Fruit fly (Drosophila melanogaster) whole organism, embryonic: ENCODE measurements around the gene dysf.

ENCODE experiments used
- CG10321 ChIP-seq: fragments of 200-800 bp; sonication (Bioruptor generic); IDR thresholded peaks from 2 replicates; pipeline ENCODE4 v1.3.6; 2022; ENCODE audit warnings: missing biosample characterization, missing genetic modification characterization
- CG11560 ChIP-seq: fragments of 200-800 bp; sonication (Bioruptor generic); IDR thresholded peaks from 3 replicates; pipeline ENCODE4 v1.3.6; 2022; ENCODE audit warnings: missing biosample characterization, missing genetic modification characterization
- CG11723 ChIP-seq: fragments of 200-800 bp; sonication (Bioruptor generic); optimal IDR thresholded peaks from 2 replicates; lab custom pipeline; 2017; ENCODE audit warnings: missing biosample characterization, mild to moderate bottlenecking, missing genetic modification characterization
- CG12299 ChIP-seq: fragments of 200-800 bp; sonication (Bioruptor generic); optimal IDR thresholded peaks from 2 replicates; lab custom pipeline; 2018; ENCODE audit warnings: missing biosample characterization, mild to moderate bottlenecking, missing genetic modification characterization
- CG13424 ChIP-seq: fragments of 200-800 bp; sonication (Bioruptor generic); optimal IDR thresholded peaks from 2 replicates; lab custom pipeline; 2019; ENCODE audit warnings: missing biosample characterization, mild to moderate bottlenecking, missing genetic modification characterization, moderate library complexity
- CG14860 ChIP-seq: fragments of 200-800 bp; sonication (Bioruptor generic); IDR thresholded peaks from 3 replicates; pipeline ENCODE4 v1.3.6; 2022; ENCODE audit warnings: missing biosample characterization, missing genetic modification characterization; ENCODE audit not compliant: partially characterized antibody
- CG14965 ChIP-seq: fragments of 200-800 bp; sonication (Bioruptor generic); optimal IDR thresholded peaks from 2 replicates; lab custom pipeline; 2016; ENCODE audit warnings: missing biosample characterization, missing genetic modification characterization, borderline replicate concordance
- CG1602 ChIP-seq: fragments of 200-800 bp; sonication (Bioruptor generic); optimal IDR thresholded peaks from 3 replicates; lab custom pipeline; 2016; ENCODE audit warnings: missing biosample characterization, missing genetic modification characterization
- CG1647 ChIP-seq: fragments of 200-800 bp; sonication (Bioruptor generic); optimal IDR thresholded peaks from 3 replicates; lab custom pipeline; 2016; ENCODE audit warnings: missing biosample characterization, missing genetic modification characterization
- CG17361 ChIP-seq: fragments of 200-800 bp; sonication (Bioruptor generic); IDR thresholded peaks from 3 replicates; pipeline ENCODE4 v1.3.6; 2022; ENCODE audit warnings: missing biosample characterization, missing genetic modification characterization
- CG18764 ChIP-seq: fragments of 200-800 bp; sonication (Bioruptor generic); optimal IDR thresholded peaks from 3 replicates; lab custom pipeline; 2016; ENCODE audit warnings: missing biosample characterization, missing genetic modification characterization
- CG2202 ChIP-seq: fragments of 200-800 bp; sonication (Bioruptor generic); optimal IDR thresholded peaks from 2 replicates; lab custom pipeline; 2018; ENCODE audit warnings: missing biosample characterization, mild to moderate bottlenecking, missing genetic modification characterization
- CG32767 ChIP-seq: fragments of 200-800 bp; sonication (Bioruptor generic); IDR thresholded peaks from 2 replicates; pipeline ENCODE4 v1.3.6; 2022; ENCODE audit warnings: missing biosample characterization, missing genetic modification characterization
- CG3726 ChIP-seq: fragments of 200-800 bp; sonication (Bioruptor generic); IDR thresholded peaks from 3 replicates; pipeline ENCODE4, ENCODE4 v1.3.6; 2022; ENCODE audit warnings: missing biosample characterization, missing genetic modification characterization
- CG4424 ChIP-seq: fragments of 200-800 bp; sonication (Bioruptor generic); optimal IDR thresholded peaks from 3 replicates; lab custom pipeline; 2016; ENCODE audit warnings: missing biosample characterization, missing genetic modification characterization
- CG4820 ChIP-seq: fragments of 200-800 bp; sonication (Bioruptor generic); optimal IDR thresholded peaks from 3 replicates; lab custom pipeline; 2016; ENCODE audit warnings: missing biosample characterization, missing genetic modification characterization
- CG6175 ChIP-seq: fragments of 200-800 bp; sonication (Bioruptor generic); IDR thresholded peaks from 3 replicates; pipeline ENCODE4 v1.3.6; 2022; ENCODE audit warnings: missing biosample characterization, missing genetic modification characterization
- Camta ChIP-seq: fragments of 200-800 bp; sonication (Bioruptor generic); optimal IDR thresholded peaks from 2 replicates; lab custom pipeline; 2016; ENCODE audit warnings: missing biosample characterization, missing genetic modification characterization
- Dip3 ChIP-seq: fragments of 200-800 bp; sonication (Bioruptor generic); optimal IDR thresholded peaks from 3 replicates; lab custom pipeline; 2016; ENCODE audit warnings: missing biosample characterization, missing genetic modification characterization
- Dp ChIP-seq: fragments of 200-800 bp; sonication (Bioruptor generic); optimal IDR thresholded peaks from 2 replicates; lab custom pipeline; 2018; ENCODE audit warnings: missing biosample characterization, mild to moderate bottlenecking, missing genetic modification characterization, moderate library complexity
- Eip74EF ChIP-seq, 2 experiments: fragments of 200-800 bp in 1 of 2; fragments of >200 bp in 1 of 2; sonication (Bioruptor generic) in 1 of 2; optimal IDR thresholded peaks; 2 replicates each; lab custom pipeline; 2017 to 2019; ENCODE audit warnings: missing biosample characterization in 2 of 2, missing genetic modification characterization in 2 of 2, mild to moderate bottlenecking in 1 of 2, moderate library complexity in 1 of 2
- Elba2 ChIP-seq: fragments of 200-800 bp; sonication (Bioruptor generic); optimal IDR thresholded peaks from 3 replicates; lab custom pipeline; 2016; ENCODE audit warnings: missing biosample characterization, missing genetic modification characterization
- Hey ChIP-seq: fragments of 200-800 bp; sonication (Bioruptor generic); optimal IDR thresholded peaks from 3 replicates; lab custom pipeline; 2018; ENCODE audit warnings: missing biosample characterization, mild to moderate bottlenecking, missing genetic modification characterization
- Kr ChIP-seq: fragments of 200-800 bp; sonication (Bioruptor generic); optimal IDR thresholded peaks from 2 replicates; lab custom pipeline; 2017; ENCODE audit warnings: missing biosample characterization, mild to moderate bottlenecking, missing genetic modification characterization
- Med ChIP-seq: fragments of 200-800 bp; sonication (Bioruptor generic); peaks from one replicate; lab custom pipeline; 2016; ENCODE audit warnings: missing biosample characterization, missing genetic modification characterization, mild to moderate bottlenecking, inconsistent platforms, moderate library complexity
- Meics ChIP-seq: fragments of 200-800 bp; sonication (Bioruptor generic); optimal IDR thresholded peaks from 2 replicates; lab custom pipeline; 2017; ENCODE audit warnings: missing biosample characterization, mild to moderate bottlenecking, missing genetic modification characterization
- Neu2 ChIP-seq: fragments of 200-800 bp; sonication (Bioruptor generic); optimal IDR thresholded peaks from 3 replicates; lab custom pipeline; 2016; ENCODE audit warnings: missing biosample characterization, missing genetic modification characterization, borderline replicate concordance
- Pdp1 ChIP-seq, 2 experiments: fragments of 200-800 bp; sonication (Bioruptor generic); optimal IDR thresholded peaks; 3 replicates each; lab custom pipeline; 2016; ENCODE audit warnings: missing biosample characterization in 2 of 2, missing genetic modification characterization in 2 of 2, mild to moderate bottlenecking in 1 of 2, moderate library complexity in 1 of 2
- Sox102F ChIP-seq: fragments of 200-800 bp; sonication (Bioruptor generic); optimal IDR thresholded peaks from 2 replicates; lab custom pipeline; 2018; ENCODE audit warnings: missing biosample characterization, mild to moderate bottlenecking, missing genetic modification characterization, moderate library complexity
- cas ChIP-seq: fragments of 200-800 bp; sonication (Bioruptor generic); IDR thresholded peaks from 2 replicates; pipeline ENCODE4 v1.3.6; 2022; ENCODE audit warnings: missing biosample characterization, missing genetic modification characterization
- cato ChIP-seq: fragments of 200-800 bp; sonication (Bioruptor generic); optimal IDR thresholded peaks from 2 replicates; lab custom pipeline; 2016; ENCODE audit warnings: missing biosample characterization, missing genetic modification characterization, borderline replicate concordance
- cg ChIP-seq: fragments of 200-800 bp; sonication (Bioruptor generic); optimal IDR thresholded peaks from 3 replicates; lab custom pipeline; 2019; ENCODE audit warnings: missing biosample characterization, mild to moderate bottlenecking, missing genetic modification characterization, moderate library complexity
- ems ChIP-seq: fragments of 200-800 bp; sonication (Bioruptor generic); optimal IDR thresholded peaks from 3 replicates; lab custom pipeline; 2016; ENCODE audit warnings: missing biosample characterization, missing genetic modification characterization
- exex ChIP-seq: fragments of 200-800 bp; sonication (Bioruptor generic); optimal IDR thresholded peaks from 4 replicates; lab custom pipeline; 2018; ENCODE audit warnings: missing biosample characterization, mild to moderate bottlenecking, missing genetic modification characterization, moderate library complexity
- eyg ChIP-seq: fragments of 200-800 bp; sonication (Bioruptor generic); optimal IDR thresholded peaks from 3 replicates; lab custom pipeline; 2016; ENCODE audit warnings: missing biosample characterization, missing genetic modification characterization
- her ChIP-seq: fragments of 200-800 bp; sonication (Bioruptor generic); optimal IDR thresholded peaks from 2 replicates; lab custom pipeline; 2016; ENCODE audit warnings: missing biosample characterization, missing genetic modification characterization
- hth ChIP-seq: fragments of >200 bp; optimal IDR thresholded peaks from 2 replicates; lab custom pipeline; 2017; ENCODE audit warnings: inconsistent platforms
- ken ChIP-seq: fragments of 200-800 bp; sonication (Bioruptor generic); IDR thresholded peaks from 3 replicates; pipeline ENCODE4 v1.3.6; 2022; ENCODE audit warnings: missing biosample characterization, missing genetic modification characterization
- lilli ChIP-seq: fragments of 200-800 bp; sonication (Bioruptor generic); optimal IDR thresholded peaks from 3 replicates; lab custom pipeline; 2016; ENCODE audit warnings: missing biosample characterization, missing genetic modification characterization
- lmd ChIP-seq: fragments of 200-800 bp; sonication (Bioruptor generic); IDR thresholded peaks from 2 replicates; pipeline ENCODE4 v1.3.6; 2022; ENCODE audit warnings: missing biosample characterization, missing genetic modification characterization
- mam ChIP-seq: fragments of 200-800 bp; sonication (Bioruptor generic); optimal IDR thresholded peaks from 3 replicates; lab custom pipeline; 2016; ENCODE audit warnings: missing biosample characterization, missing genetic modification characterization
- nerfin-1 ChIP-seq: fragments of 200-800 bp; sonication (Bioruptor generic); optimal IDR thresholded peaks from 3 replicates; lab custom pipeline; 2019; ENCODE audit warnings: missing biosample characterization, mild to moderate bottlenecking, missing genetic modification characterization, moderate library complexity
- pzg ChIP-seq: fragments of 200-800 bp; sonication (Bioruptor generic); optimal IDR thresholded peaks from 3 replicates; lab custom pipeline; 2018; ENCODE audit warnings: missing biosample characterization, mild to moderate bottlenecking, missing genetic modification characterization, moderate library complexity
- rib ChIP-seq: fragments of 200-800 bp; sonication (Bioruptor generic); IDR thresholded peaks from 2 replicates; pipeline ENCODE4 v1.3.6; 2022; ENCODE audit warnings: missing biosample characterization, missing genetic modification characterization
- sc ChIP-seq, 3 experiments: fragments of >200 bp in 2 of 3; fragments of 200-800 bp in 1 of 3; sonication (Bioruptor generic) in 1 of 3; optimal IDR thresholded peaks; 2 replicates in 2 of 3; 3 replicates in 1 of 3; lab custom pipeline; 2017; ENCODE audit warnings: mild to moderate bottlenecking in 1 of 3, missing biosample characterization in 1 of 3, missing genetic modification characterization in 1 of 3, missing genetic modification reagents in 1 of 3
- seq ChIP-seq: fragments of 200-800 bp; sonication (Bioruptor generic); IDR thresholded peaks from 2 replicates; pipeline ENCODE4 v1.3.6; 2022; ENCODE audit warnings: missing biosample characterization, missing genetic modification characterization
- tap ChIP-seq: fragments of 200-800 bp; optimal IDR thresholded peaks from 3 replicates; lab custom pipeline; 2019; ENCODE audit warnings: missing biosample characterization, mild to moderate bottlenecking, missing genetic modification characterization, moderate library complexity
- toy ChIP-seq: fragments of 200-800 bp; sonication (Bioruptor generic); IDR thresholded peaks from 2 replicates; pipeline ENCODE4 v1.3.6; 2022; ENCODE audit warnings: missing biosample characterization, missing genetic modification characterization
- tx ChIP-seq: fragments of 200-800 bp; sonication (Bioruptor generic); optimal IDR thresholded peaks from 2 replicates; lab custom pipeline; 2016; ENCODE audit warnings: missing biosample characterization, missing genetic modification characterization
- wdn ChIP-seq: fragments of 200-800 bp; sonication (Bioruptor generic); IDR thresholded peaks from 2 replicates; pipeline ENCODE4 v1.3.6; 2022; ENCODE audit warnings: missing biosample characterization, missing genetic modification characterization
- zf30C ChIP-seq: fragments of 200-800 bp; sonication (Bioruptor generic); optimal IDR thresholded peaks from 3 replicates; lab custom pipeline; 2018; ENCODE audit warnings: missing biosample characterization, mild to moderate bottlenecking, missing genetic modification characterization

dysf gene

DNA sequence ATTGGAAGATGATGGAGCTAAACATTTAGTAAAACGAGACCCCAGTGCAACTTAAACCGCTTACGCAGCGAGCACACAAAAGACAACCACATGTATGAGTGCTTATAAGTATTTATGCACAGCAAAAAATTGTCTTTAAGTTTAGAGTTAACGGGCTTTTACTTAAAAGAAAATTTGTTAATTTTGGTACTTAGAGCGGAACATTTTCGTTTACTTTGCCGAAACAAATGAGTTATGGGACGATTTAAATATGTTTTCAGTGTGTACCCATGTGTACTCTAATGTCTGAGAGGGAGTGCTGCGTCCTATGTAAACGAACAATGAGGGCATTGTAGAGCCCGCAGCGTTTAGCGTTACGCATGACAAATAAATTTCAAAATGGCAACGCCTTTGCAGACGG, 23.3 kb upstream of the dysf start (continued):
- TF ChIP-seq Sox102F (peak; percentile 69), Pdp1 (GFP tag; optimal IDR thresholded peaks at IDR 0.05; lab: Kevin White, UChicago) (no peak), CG4424 (GFP tag; lab: Kevin White, UChicago) (peak; percentile 33), CG1647 (no peak), Elba2 (GFP tag; lab: Kevin White, UChicago) (no peak), wdn (GFP tag; lab: Robert Waterston, UW) (peak; percentile 54), CG14965 (GFP tag; lab: Kevin White, UChicago) (no peak), CG11560 (tag; lab: Robert Waterston, UW) (0 out of 3 replicates have a peak, but pooled peaks have one; percentile 41), exex (no peak), tx (GFP tag; lab: Kevin White, UChicago) (peak; percentile 22), mam (no peak), lmd (GFP tag; lab: Robert Waterston, UW) (peak; percentile 38; the same call in 1 of the 2 replicates), cg (no peak), lilli (GFP tag; lab: Kevin White, UChicago) (peak; percentile 63), Kr (GFP tag; lab: Kevin White, UChicago) (no peak), CG12299 (no peak), CG18764 (GFP tag; lab: Kevin White, UChicago) (no peak), CG3726 (GFP tag; lab: Robert Waterston, UW) (no peak), CG1602 (GFP tag; lab: Kevin White, UChicago) (no peak), nerfin-1 (tag; lab: Kevin White, UChicago) (no peak), sc (optimal IDR thresholded peaks at IDR 0.05; lab: Kevin White, UChicago) (no peak), sc (GFP tag; optimal IDR thresholded peaks at IDR 0.05; lab: Kevin White, UChicago) (no peak), CG6175 (GFP tag; lab: Robert Waterston, UW) (no peak), CG14860 (GFP tag; lab: Robert Waterston, UW) (no peak), Hey (tag; lab: Kevin White, UChicago) (no peak), her (GFP tag; lab: Kevin White, UChicago) (peak; percentile 32), hth (lab: Kevin White, UChicago) (no peak), pzg (GFP tag; lab: Kevin White, UChicago) (no peak), zf30C (GFP tag; lab: Kevin White, UChicago) (no peak), tap (tag; lab: Kevin White, UChicago) (peak; percentile 3), rib (GFP tag; lab: Robert Waterston, UW) (no peak), Dp (GFP tag; lab: Kevin White, UChicago) (no peak), Meics (GFP tag; lab: Kevin White, UChicago) (peak; percentile 19), toy (no peak), CG2202 (no peak), CG10321 (peak; percentile 32; the same call in 1 of the 2 replicates), seq (GFP tag; lab: Robert Waterston, UW) (peak; percentile 51; the same call in 1 of the 2 replicates), ken (GFP tag; lab: Robert Waterston, UW) (peak; percentile 66; the same call in 2 of the 3 replicates), cas (no peak), Eip74EF (GFP tag; optimal IDR thresholded peaks at IDR 0.05; lab: Kevin White, UChicago) (no peak), CG13424 (peak; percentile 36), CG17361 (no peak), ems (no peak), cato (GFP tag; lab: Kevin White, UChicago) (no peak), Camta (GFP tag; lab: Kevin White, UChicago) (no peak), Med (GFP tag; lab: Kevin White, UChicago) (peak; percentile 61), CG4820 (GFP tag; lab: Kevin White, UChicago) (no peak), Neu2 (no peak), CG11723 (GFP tag; lab: Kevin White, UChicago) (no peak), eyg (GFP tag; lab: Kevin White, UChicago) (peak; percentile 24), CG32767 (no peak), Dip3 (peak; percentile 43)
